Worm (Caenorhabditis elegans) whole organism, L4 larva: Measurements from ENCODE around the gene lys-8.

Source experiments
- D1046.2 ChIP-seq: fragments of 200-800 bp; sonication (Bioruptor generic); IDR thresholded peaks from 2 replicates; pipeline ENCODE4 v1.3.6; 2022; ENCODE audit warnings: missing genetic modification characterization, missing compliant biosample characterization
- F26F4.8 ChIP-seq: fragments of 200-800 bp; sonication (Bioruptor generic); conservative IDR thresholded peaks from 2 replicates; pipeline ENCODE4 v1.3.6; 2022; ENCODE audit warnings: missing genetic modification characterization, missing compliant biosample characterization
- F44E2.7 ChIP-seq: fragments of 200-800 bp; sonication (Bioruptor generic); IDR thresholded peaks from 2 replicates; pipeline ENCODE4 v2.1.2; 2022; ENCODE audit warnings: missing genetic modification characterization, missing compliant biosample characterization
- T26A8.4 ChIP-seq: fragments of 200-800 bp; sonication (Bioruptor generic); IDR thresholded peaks from 2 replicates; pipeline ENCODE4 v1.3.6; 2022; ENCODE audit warnings: missing genetic modification characterization, missing compliant biosample characterization
- Y105C5A.15 ChIP-seq: fragments of 200-800 bp; sonication (Bioruptor generic); IDR thresholded peaks from 2 replicates; pipeline ENCODE4 v1.3.6; 2022; ENCODE audit warnings: missing genetic modification characterization, missing compliant biosample characterization
- Y48G9A.11 ChIP-seq: fragments of 200-800 bp; sonication (Bioruptor generic); IDR thresholded peaks from 2 replicates; pipeline ENCODE4 v1.3.6; 2022; ENCODE audit warnings: missing genetic modification reagents, missing genetic modification characterization, missing compliant biosample characterization
- Y75B8A.6 ChIP-seq: fragments of 200-800 bp; sonication (Bioruptor generic); IDR thresholded peaks from 2 replicates; pipeline ENCODE4 v1.3.6; 2022; ENCODE audit warnings: missing genetic modification reagents, missing genetic modification characterization, missing compliant biosample characterization
- ZK337.2 ChIP-seq: fragments of 200-800 bp; sonication (Bioruptor generic); IDR thresholded peaks from 2 replicates; pipeline ENCODE4 v1.3.6; 2022; ENCODE audit warnings: missing genetic modification reagents, missing genetic modification characterization, missing compliant biosample characterization
- ZK546.5 ChIP-seq, 2 experiments: sonication (generic microtip); optimal IDR thresholded peaks; 2 replicates each; lab custom pipeline; 2017; ENCODE audit warnings: missing biosample characterization in 2 of 2, missing genetic modification characterization in 2 of 2
- aha-1 ChIP-seq: fragments of 150-350 bp; peaks from one replicate; lab custom pipeline; 2014; ENCODE audit warnings: missing biosample characterization, missing genetic modification characterization
- aly-2 ChIP-seq: sonication (generic microtip); optimal IDR thresholded peaks from 2 replicates; lab custom pipeline; 2018; ENCODE audit warnings: missing biosample characterization, missing genetic modification characterization
- ctbp-1 ChIP-seq: fragments of 200-800 bp; sonication (Bioruptor generic); IDR thresholded peaks from 2 replicates; pipeline ENCODE4 v1.3.6; 2022; ENCODE audit warnings: missing genetic modification reagents, missing genetic modification characterization, missing compliant biosample characterization
- daf-12 ChIP-seq: fragments of 150-350 bp; optimal IDR thresholded peaks from 2 replicates; lab custom pipeline; 2014; ENCODE audit warnings: missing biosample characterization, missing genetic modification reagents, missing genetic modification characterization
- daf-16 ChIP-seq, 3 experiments: sonication (generic microtip); optimal IDR thresholded peaks; 2 replicates each; lab custom pipeline; 2016 to 2017; ENCODE audit warnings: missing genetic modification characterization in 3 of 3, missing genetic modification reagents in 3 of 3, mild to moderate bottlenecking in 2 of 3, missing compliant biosample characterization in 2 of 3, missing biosample characterization in 1 of 3, moderate library complexity in 1 of 3
- daf-19 ChIP-seq: fragments of 200-800 bp; sonication (Bioruptor generic); conservative IDR thresholded peaks from 2 replicates; pipeline ENCODE4 v1.3.6; 2022; ENCODE audit warnings: missing genetic modification characterization, missing compliant biosample characterization
- daf-8 ChIP-seq: fragments of 200-800 bp; sonication (Bioruptor generic); IDR thresholded peaks from 2 replicates; pipeline ENCODE4 v1.3.6; 2022; ENCODE audit warnings: missing genetic modification characterization, missing compliant biosample characterization
- dmd-8 ChIP-seq: fragments of 200-800 bp; sonication (Bioruptor generic); IDR thresholded peaks from 2 replicates; pipeline ENCODE4 v1.3.6; 2022; ENCODE audit warnings: missing genetic modification characterization, missing compliant biosample characterization
- dmd-9 ChIP-seq: fragments of 200-800 bp; sonication (Bioruptor generic); IDR thresholded peaks from 2 replicates; pipeline ENCODE4 v1.3.6; 2022; ENCODE audit warnings: missing genetic modification reagents, missing genetic modification characterization, missing compliant biosample characterization
- dve-1 ChIP-seq: sonication (generic microtip); optimal IDR thresholded peaks from 2 replicates; lab custom pipeline; 2017; ENCODE audit warnings: antibody characterized with exemption, mild to moderate bottlenecking, missing genetic modification characterization, missing compliant biosample characterization; ENCODE audit not compliant: insufficient read depth
- egl-43 ChIP-seq: fragments of 200-800 bp; sonication (Bioruptor generic); IDR thresholded peaks from 2 replicates; pipeline ENCODE4 v1.3.6; 2022; ENCODE audit warnings: missing genetic modification reagents, missing genetic modification characterization, missing compliant biosample characterization
- gei-8 ChIP-seq: fragments of 200-800 bp; sonication (Bioruptor generic); optimal IDR thresholded peaks from 2 replicates; lab custom pipeline; 2018; ENCODE audit warnings: mild to moderate bottlenecking, missing genetic modification characterization, missing compliant biosample characterization
- hif-1 ChIP-seq, 2 experiments: sonication (generic microtip); optimal IDR thresholded peaks; 2 replicates each; lab custom pipeline; 2016 to 2017; ENCODE audit warnings: missing compliant biosample characterization in 2 of 2, missing genetic modification characterization in 2 of 2, missing genetic modification reagents in 2 of 2, missing genotype in 2 of 2, mild to moderate bottlenecking in 1 of 2
- hlh-11 ChIP-seq: fragments of 200-800 bp; sonication (Bioruptor generic); optimal IDR thresholded peaks from 2 replicates; lab custom pipeline; 2018; ENCODE audit warnings: mild to moderate bottlenecking, missing genetic modification characterization, missing compliant biosample characterization
- hmg-1.1 ChIP-seq: fragments of 200-800 bp; sonication (Bioruptor generic); IDR thresholded peaks from 2 replicates; pipeline ENCODE4 v1.3.6; 2022; ENCODE audit warnings: missing genetic modification reagents, missing genetic modification characterization, missing compliant biosample characterization
- lin-1 ChIP-seq: fragments of 200-800 bp; sonication (Bioruptor generic); IDR thresholded peaks from 2 replicates; pipeline ENCODE4 v1.3.6; 2022; ENCODE audit warnings: missing genetic modification reagents, missing genetic modification characterization, missing compliant biosample characterization
- lin-13 ChIP-seq: fragments of 150-350 bp; optimal IDR thresholded peaks from 2 replicates; lab custom pipeline; 2014; ENCODE audit warnings: missing biosample characterization, missing genetic modification reagents, missing genetic modification characterization
- lin-15B ChIP-seq: fragments of 150-350 bp; sonication (generic microtip); optimal IDR thresholded peaks from 3 replicates; lab custom pipeline; 2014; ENCODE audit warnings: missing biosample characterization, missing genetic modification characterization
- lin-39 ChIP-seq: fragments of 150-350 bp; optimal IDR thresholded peaks from 2 replicates; lab custom pipeline; 2014; ENCODE audit warnings: missing biosample characterization, missing genetic modification reagents, missing genetic modification characterization
- madf-9 ChIP-seq: fragments of 200-800 bp; sonication (Bioruptor generic); conservative IDR thresholded peaks from 2 replicates; pipeline ENCODE4 v1.3.6; 2022; ENCODE audit warnings: missing genetic modification reagents, missing genetic modification characterization, missing compliant biosample characterization
- mdl-1 ChIP-seq, 2 experiments: fragments of 150-350 bp in 1 of 2; sonication (generic microtip) in 1 of 2; optimal IDR thresholded peaks; 2 replicates each; lab custom pipeline; 2014 to 2017; ENCODE audit warnings: missing biosample characterization in 2 of 2, missing genetic modification characterization in 2 of 2
- mdt-29 ChIP-seq: fragments of 200-800 bp; sonication (Bioruptor generic); IDR thresholded peaks from 2 replicates; pipeline ENCODE4 v1.3.6; 2022; ENCODE audit warnings: missing genetic modification reagents, missing genetic modification characterization, missing compliant biosample characterization
- mes-2 ChIP-seq: sonication (generic microtip); optimal IDR thresholded peaks from 2 replicates; lab custom pipeline; 2016; ENCODE audit warnings: missing genotype, mild to moderate bottlenecking, missing genetic modification characterization, missing compliant biosample characterization; ENCODE audit not compliant: poor library complexity, severe bottlenecking
- mxl-2 ChIP-seq: fragments of 200-800 bp; sonication (Bioruptor generic); conservative IDR thresholded peaks from 2 replicates; pipeline ENCODE4 v1.3.6; 2022; ENCODE audit warnings: missing genetic modification reagents, missing genetic modification characterization, missing compliant biosample characterization
- mxl-3 ChIP-seq: fragments of 200-800 bp; sonication (Bioruptor generic); optimal IDR thresholded peaks from 2 replicates; lab custom pipeline; 2018; ENCODE audit warnings: mild to moderate bottlenecking, missing genetic modification characterization, missing compliant biosample characterization
- nhr-10 ChIP-seq: fragments of 150-350 bp; optimal IDR thresholded peaks from 2 replicates; lab custom pipeline; 2014; ENCODE audit warnings: missing biosample characterization, missing genetic modification characterization
- nhr-11 ChIP-seq: fragments of 150-350 bp; optimal IDR thresholded peaks from 2 replicates; lab custom pipeline; 2014; ENCODE audit warnings: missing biosample characterization, missing genetic modification characterization
- nhr-237 ChIP-seq: sonication (generic microtip); optimal IDR thresholded peaks from 2 replicates; lab custom pipeline; 2017; ENCODE audit warnings: missing biosample characterization, missing genetic modification characterization
- nhr-42 ChIP-seq: fragments of 200-800 bp; sonication (Bioruptor generic); IDR thresholded peaks from 2 replicates; pipeline ENCODE4 v1.3.6; 2022; ENCODE audit warnings: missing genetic modification characterization, missing compliant biosample characterization
- nhr-48 ChIP-seq: sonication (generic microtip); optimal IDR thresholded peaks from 2 replicates; lab custom pipeline; 2016; ENCODE audit warnings: mild to moderate bottlenecking, missing genetic modification characterization, missing compliant biosample characterization
- nhr-77 ChIP-seq: fragments of 150-350 bp; optimal IDR thresholded peaks from 2 replicates; lab custom pipeline; 2014; ENCODE audit warnings: missing biosample characterization, missing genetic modification characterization
- pha-4 ChIP-seq, 2 experiments: fragments of 150-350 bp in 1 of 2; fragments of 200-800 bp in 1 of 2; sonication (Bioruptor generic) in 1 of 2; IDR thresholded peaks in 1 of 2; optimal IDR thresholded peaks in 1 of 2; 2 replicates each; pipeline versions ENCODE4 v1.3.6 to Lab custom; 2014 to 2022; ENCODE audit warnings: missing genetic modification characterization in 2 of 2, missing genetic modification reagents in 2 of 2, missing biosample characterization in 1 of 2, missing compliant biosample characterization in 1 of 2
- rbr-2 ChIP-seq: sonication (generic microtip); optimal IDR thresholded peaks from 2 replicates; lab custom pipeline; 2016; ENCODE audit warnings: missing genotype, missing genetic modification characterization, missing compliant biosample characterization
- saeg-2 ChIP-seq: fragments of 200-800 bp; sonication (Bioruptor generic); IDR thresholded peaks from 2 replicates; pipeline ENCODE4 v1.3.6; 2022; ENCODE audit warnings: missing genetic modification reagents, missing genetic modification characterization, missing compliant biosample characterization
- set-16 ChIP-seq: fragments of 200-800 bp; sonication (Bioruptor generic); IDR thresholded peaks from 2 replicates; pipeline ENCODE4 v1.3.6; 2022; ENCODE audit warnings: missing genetic modification reagents, missing genetic modification characterization, missing compliant biosample characterization
- snpc-1.2 ChIP-seq: fragments of 200-800 bp; sonication (Bioruptor generic); IDR thresholded peaks from 2 replicates; pipeline ENCODE4 v1.3.6; 2022; ENCODE audit warnings: missing genetic modification reagents, missing genetic modification characterization, missing compliant biosample characterization
- unc-39 ChIP-seq: sonication (generic microtip); optimal IDR thresholded peaks from 2 replicates; lab custom pipeline; 2017; ENCODE audit warnings: missing biosample characterization, missing genetic modification characterization
- vab-7 ChIP-seq: fragments of 200-800 bp; sonication (Bioruptor generic); IDR thresholded peaks from 2 replicates; pipeline ENCODE4 v1.3.6; 2022; ENCODE audit warnings: missing genetic modification reagents, missing genetic modification characterization, missing compliant biosample characterization
- zfp-2 ChIP-seq: sonication (generic microtip); optimal IDR thresholded peaks from 2 replicates; lab custom pipeline; 2016; ENCODE audit warnings: mild to moderate bottlenecking, missing genetic modification characterization, missing compliant biosample characterization
- zfp-3 ChIP-seq: fragments of 200-800 bp; sonication (Bioruptor generic); conservative IDR thresholded peaks from 2 replicates; pipeline ENCODE4 v1.3.6; 2022; ENCODE audit warnings: missing genetic modification reagents, missing genetic modification characterization, missing compliant biosample characterization
- zip-2 ChIP-seq: fragments of 150-350 bp; optimal IDR thresholded peaks from 2 replicates; lab custom pipeline; 2014; ENCODE audit warnings: missing biosample characterization, missing genetic modification characterization

Gene lys-8

DNA sequence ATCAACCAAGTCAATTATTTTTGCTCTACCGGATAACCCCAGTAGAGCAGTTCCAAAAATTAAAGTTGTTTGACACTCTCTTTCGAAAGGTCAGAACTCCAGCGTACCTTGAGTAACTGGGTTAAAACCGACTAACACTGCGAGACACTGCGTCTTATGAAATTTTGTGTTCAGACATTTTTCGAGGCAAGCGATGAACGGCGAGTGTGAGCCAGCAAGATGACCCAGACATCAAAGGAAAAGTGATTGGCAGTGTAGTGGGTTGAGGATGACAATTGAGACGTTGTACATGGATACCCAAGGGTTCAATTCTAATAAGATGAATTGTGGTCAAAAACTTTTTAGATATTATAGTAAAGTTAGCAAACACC is 41.8 kb upstream of the lys-8 start (continued):
- no peak for TF ChIP-seq zip-2 (tag; lab: Kevin White, UChicago)
- TF ChIP-seq nhr-48 (tag; lab: Kevin White, UChicago) = no peak
- no peak for TF ChIP-seq zfp-2 (tag; lab: Kevin White, UChicago)
- TF ChIP-seq set-16 (GFP tag; lab: Robert Waterston, UW) = no peak
- TF ChIP-seq ZK546.5 (tag; optimal IDR thresholded peaks at IDR 0.05; lab: Kevin White, UChicago) = no peak
- TF ChIP-seq rbr-2 (tag; lab: Kevin White, UChicago) = no peak
- no peak for TF ChIP-seq lin-15B (tag; lab: Kevin White, UChicago)
- TF ChIP-seq mdl-1 (tag; optimal IDR thresholded peaks at IDR 0.05; lab: Kevin White, UChicago) = peak in 1 of 2 experiments; percentile 45
- TF ChIP-seq lin-13 (GFP tag; lab: Kevin White, UChicago) = peak; percentile 57
- TF ChIP-seq nhr-42 (GFP tag; lab: Robert Waterston, UW) = peak; percentile 86
- TF ChIP-seq nhr-77 = peak; percentile 15
- TF ChIP-seq nhr-11 (tag; lab: Kevin White, UChicago) = peak; percentile 62
- TF ChIP-seq madf-9 = peak; percentile 63; the same call in 1 of the 2 replicates
- peak; percentile 48 for TF ChIP-seq aha-1 (tag; lab: Kevin White, UChicago)
- TF ChIP-seq mxl-3 (GFP tag; lab: Kevin White, UChicago) = no peak
- TF ChIP-seq nhr-237 (tag; lab: Kevin White, UChicago) = no peak
- TF ChIP-seq mxl-2 = peak; percentile 60; the same call in 1 of the 2 replicates
- no peak for TF ChIP-seq Y105C5A.15 (GFP tag; lab: Robert Waterston, UW)
- peak; percentile 4 for TF ChIP-seq T26A8.4 (GFP tag; lab: Robert Waterston, UW)
- TF ChIP-seq gei-8 (GFP tag; lab: Kevin White, UChicago) = no peak
- 0 out of 2 replicates have a peak, but pooled peaks have one; percentile 4 for TF ChIP-seq dmd-8
- no peak for TF ChIP-seq snpc-1.2 (GFP tag; lab: Robert Waterston, UW)
- peak; percentile 77 for TF ChIP-seq hlh-11
- peak; percentile 65; the same call in 1 of the 2 replicates for TF ChIP-seq egl-43 (GFP tag; lab: Robert Waterston, UW)
- no peak for TF ChIP-seq lin-39 (tag; lab: Kevin White, UChicago)
- 0 out of 2 replicates have a peak, but pooled peaks have one; percentile 17 for TF ChIP-seq ctbp-1 (GFP tag; lab: Robert Waterston, UW)
- TF ChIP-seq lin-1 (GFP tag; lab: Robert Waterston, UW) = peak; percentile 59; the same call in 1 of the 2 replicates
- no peak for TF ChIP-seq zfp-3 (GFP tag; lab: Robert Waterston, UW)
- TF ChIP-seq Y75B8A.6 (GFP tag; lab: Robert Waterston, UW) = no peak
- TF ChIP-seq ZK337.2 (GFP tag; lab: Robert Waterston, UW) = no peak
- TF ChIP-seq nhr-10 (tag; lab: Kevin White, UChicago) = peak; percentile 72
- TF ChIP-seq D1046.2 = peak; percentile 59; the same call in 1 of the 2 replicates
- TF ChIP-seq daf-12 (tag; lab: Kevin White, UChicago) = no peak
- TF ChIP-seq mdt-29 (GFP tag; lab: Robert Waterston, UW) = peak; percentile 97
- no peak for TF ChIP-seq daf-8
- peak in 1 of 2 experiments; percentile 34 for TF ChIP-seq hif-1 (tag; optimal IDR thresholded peaks at IDR 0.05; lab: Kevin White, UChicago)
- peak; percentile 47; the same call in 1 of the 2 replicates for TF ChIP-seq saeg-2 (GFP tag; lab: Robert Waterston, UW)
- peak; percentile 16; the same call in 1 of the 2 replicates for TF ChIP-seq pha-4 (GFP tag; IDR thresholded peaks at IDR 0.05; lab: Robert Waterston, UW)
- no peak for TF ChIP-seq pha-4 (tag; optimal IDR thresholded peaks at IDR 0.05; lab: Kevin White, UChicago)
- TF ChIP-seq aly-2 (tag; lab: Kevin White, UChicago) = no peak
- no peak for TF ChIP-seq daf-19 (GFP tag; lab: Robert Waterston, UW)
- TF ChIP-seq hmg-1.1 (GFP tag; lab: Robert Waterston, UW) = peak; percentile 8; the same call in 1 of the 2 replicates
- TF ChIP-seq unc-39 (tag; lab: Kevin White, UChicago) = no peak
- peak; percentile 61 for TF ChIP-seq vab-7 (GFP tag; lab: Robert Waterston, UW)
- no peak for TF ChIP-seq F44E2.7 (GFP tag; lab: Robert Waterston, UW)
- TF ChIP-seq dmd-9 (GFP tag; lab: Robert Waterston, UW) = peak; percentile 62; the same call in 1 of the 2 replicates
- no peak for TF ChIP-seq Y48G9A.11 (GFP tag; lab: Robert Waterston, UW)
- TF ChIP-seq mes-2 (tag; lab: Kevin White, UChicago) = peak; percentile 81
- peak; percentile 96 for TF ChIP-seq dve-1 (tag; lab: Kevin White, UChicago)
- TF ChIP-seq F26F4.8 (GFP tag; lab: Robert Waterston, UW) = no peak
- TF ChIP-seq daf-16 (GFP tag; optimal IDR thresholded peaks at IDR 0.05; lab: Kevin White, UChicago) = peak in 1 of 2 experiments; percentile 76
- peak; percentile 81 for TF ChIP-seq daf-16 (tag; optimal IDR thresholded peaks at IDR 0.05; lab: Kevin White, UChicago)
